Comparison of ENCODE assay signal across 1 fruit fly cellular context in genomic region chr3R:16432665-16433065, dm6.
TF ChIP-seq lines count a peak whose summit lies in the region.

Gene Fntb, plus strand, starts transcription at chr3R:16432998.

TF ChIP-seq in whole organism, embryonic, 481 proteins besides CTCF, POLR2A, EP300 and RAD21 (continued from another document):
- TF ChIP-seq CG6683 (GFP tag; optimal IDR thresholded peaks at IDR 0.05; lab: Kevin White, UChicago) = peak; percentile 31
- no peak for TF ChIP-seq CG6791 (GFP tag; IDR thresholded peaks at IDR 0.05; lab: Robert Waterston, UW; ENCODE audit: partially characterized antibody)
- TF ChIP-seq Deaf1 (tag; optimal IDR thresholded peaks at IDR 0.05; lab: Kevin White, UChicago) = no peak
- peak; percentile 52; the same call in 1 of the 2 replicates for TF ChIP-seq E2f2 (GFP tag; IDR thresholded peaks at IDR 0.05; lab: Robert Waterston, UW)
- peak; percentile 75 for TF ChIP-seq Ssrp (tag; optimal IDR thresholded peaks at IDR 0.05; lab: Kevin White, UChicago)
- no peak for TF ChIP-seq Dref (GFP tag; IDR thresholded peaks at IDR 0.05; lab: Robert Waterston, UW)
- TF ChIP-seq CG17829 (tag; optimal IDR thresholded peaks at IDR 0.05; lab: Kevin White, UChicago) = peak; percentile 75
- TF ChIP-seq Xrp1 (GFP tag; IDR thresholded peaks at IDR 0.05; lab: Robert Waterston, UW) = peak; percentile 64; the same call in 1 of the 2 replicates
- TF ChIP-seq Aef1 (GFP tag; IDR thresholded peaks at IDR 0.05; lab: Robert Waterston, UW) = peak; percentile 71
- TF ChIP-seq CoRest (tag; optimal IDR thresholded peaks at IDR 0.05; lab: Kevin White, UChicago) = peak; percentile 82
- TF ChIP-seq CG10979 (tag; optimal IDR thresholded peaks at IDR 0.05; lab: Kevin White, UChicago) = peak; percentile 72
- no peak for TF ChIP-seq CG4360 (GFP tag; IDR thresholded peaks at IDR 0.05; lab: Robert Waterston, UW)
- TF ChIP-seq CG2116 (GFP tag; optimal IDR thresholded peaks at IDR 0.05; lab: Kevin White, UChicago) = peak; percentile 49
- no peak for TF ChIP-seq Hmr (GFP tag; optimal IDR thresholded peaks at IDR 0.05; lab: Kevin White, UChicago)
- peak; percentile 39 for TF ChIP-seq CG30431 (GFP tag; optimal IDR thresholded peaks at IDR 0.05; lab: Kevin White, UChicago)
- peak; percentile 63 for TF ChIP-seq HHEX (GFP tag; optimal IDR thresholded peaks at IDR 0.05; lab: Kevin White, UChicago)
- no peak for TF ChIP-seq CG13123 (GFP tag; optimal IDR thresholded peaks at IDR 0.05; lab: Kevin White, UChicago)
- no peak for TF ChIP-seq CG8478 (optimal IDR thresholded peaks at IDR 0.05; lab: Kevin White, UChicago)
- no peak for TF ChIP-seq Bdp1 (GFP tag; optimal IDR thresholded peaks at IDR 0.05; lab: Kevin White, UChicago)
- peak; percentile 71 for TF ChIP-seq CG10147 (GFP tag; optimal IDR thresholded peaks at IDR 0.05; lab: Kevin White, UChicago)
- 0 out of 3 replicates have a peak, but pooled peaks have one; percentile 46 for TF ChIP-seq gce (GFP tag; IDR thresholded peaks at IDR 0.05; lab: Robert Waterston, UW)
- TF ChIP-seq CG31388 (GFP tag; optimal IDR thresholded peaks at IDR 0.05; lab: Kevin White, UChicago) = peak; percentile 12
- no peak for TF ChIP-seq CG10274 (GFP tag; optimal IDR thresholded peaks at IDR 0.05; lab: Kevin White, UChicago)
- peak; percentile 22; the same call in 1 of the 3 replicates for TF ChIP-seq Mrtf (GFP tag; IDR thresholded peaks at IDR 0.05; lab: Robert Waterston, UW)
- TF ChIP-seq Scr (GFP tag; IDR thresholded peaks at IDR 0.05; lab: Robert Waterston, UW; ENCODE audit: partially characterized antibody) = no peak
- no peak for TF ChIP-seq unc-4 (GFP tag; IDR thresholded peaks at IDR 0.05; lab: Robert Waterston, UW; ENCODE audit: partially characterized antibody)
- TF ChIP-seq tna (GFP tag; IDR thresholded peaks at IDR 0.05; lab: Robert Waterston, UW; ENCODE audit: partially characterized antibody) = no peak
- TF ChIP-seq C15 (GFP tag; IDR thresholded peaks at IDR 0.05; lab: Robert Waterston, UW) = no peak
- no peak for TF ChIP-seq CG6854 (GFP tag; optimal IDR thresholded peaks at IDR 0.05; lab: Kevin White, UChicago)
- no peak for TF ChIP-seq Antp (GFP tag; optimal IDR thresholded peaks at IDR 0.05; lab: Kevin White, UChicago)
- TF ChIP-seq schlank (tag; optimal IDR thresholded peaks at IDR 0.05; lab: Kevin White, UChicago) = peak; percentile 33
- TF ChIP-seq pan (optimal IDR thresholded peaks at IDR 0.05; lab: Kevin White, UChicago) = no peak
- peak in 1 of 2 experiments; percentile 58 for TF ChIP-seq pan (GFP tag; optimal IDR thresholded peaks at IDR 0.05 in 1 of 2, IDR thresholded peaks at IDR 0.05 in 1 of 2)
- TF ChIP-seq lbe (GFP tag; optimal IDR thresholded peaks at IDR 0.05; lab: Kevin White, UChicago) = peak; percentile 35
- TF ChIP-seq CG14050 (GFP tag; IDR thresholded peaks at IDR 0.05; lab: Robert Waterston, UW) = peak; percentile 42; the same call in 2 of the 3 replicates
- TF ChIP-seq ato (GFP tag; IDR thresholded peaks at IDR 0.05; lab: Robert Waterston, UW; ENCODE audit: partially characterized antibody) = no peak
- TF ChIP-seq CG14965 (GFP tag; optimal IDR thresholded peaks at IDR 0.05; lab: Kevin White, UChicago; ENCODE audit: borderline replicate concordance) = no peak
- no peak for TF ChIP-seq corto (GFP tag; optimal IDR thresholded peaks at IDR 0.05; lab: Kevin White, UChicago)
- no peak for TF ChIP-seq crc (GFP tag; optimal IDR thresholded peaks at IDR 0.05; lab: Kevin White, UChicago)
- TF ChIP-seq Abd-B (GFP tag; optimal IDR thresholded peaks at IDR 0.05; lab: Kevin White, UChicago) = peak; percentile 74
- TF ChIP-seq CG8281 (tag; optimal IDR thresholded peaks at IDR 0.05; lab: Kevin White, UChicago) = no peak
- no peak for TF ChIP-seq oc (tag; optimal IDR thresholded peaks at IDR 0.05; lab: Kevin White, UChicago)
- peak; percentile 35 for TF ChIP-seq run (tag; optimal IDR thresholded peaks at IDR 0.05; lab: Kevin White, UChicago)
- TF ChIP-seq Dbx (GFP tag; IDR thresholded peaks at IDR 0.05; lab: Robert Waterston, UW) = peak; percentile 65; the same call in 2 of the 3 replicates
- no peak for TF ChIP-seq CG4707 (GFP tag; optimal IDR thresholded peaks at IDR 0.05; lab: Kevin White, UChicago)
- no peak for TF ChIP-seq gcm2 (GFP tag; optimal IDR thresholded peaks at IDR 0.05; lab: Kevin White, UChicago)
- TF ChIP-seq nau (GFP tag; optimal IDR thresholded peaks at IDR 0.05; lab: Kevin White, UChicago) = no peak
- peak; percentile 70 for TF ChIP-seq CG1233 (GFP tag; optimal IDR thresholded peaks at IDR 0.05; lab: Kevin White, UChicago)
- peak; percentile 69 for TF ChIP-seq CG12659 (GFP tag; optimal IDR thresholded peaks at IDR 0.05; lab: Kevin White, UChicago)
- no peak for TF ChIP-seq gfzf (GFP tag; optimal IDR thresholded peaks at IDR 0.05; lab: Kevin White, UChicago)
- TF ChIP-seq CrebB (tag; optimal IDR thresholded peaks at IDR 0.05; lab: Kevin White, UChicago) = peak; percentile 62
- no peak for TF ChIP-seq hbn (GFP tag; IDR thresholded peaks at IDR 0.05; lab: Robert Waterston, UW; ENCODE audit: partially characterized antibody)
- TF ChIP-seq dpn (GFP tag; optimal IDR thresholded peaks at IDR 0.05; lab: Kevin White, UChicago) = peak in 1 of 2 experiments; percentile 66
- TF ChIP-seq Gug (GFP tag; IDR thresholded peaks at IDR 0.05; lab: Robert Waterston, UW) = peak; percentile 38; the same call in 1 of the 4 replicates
- TF ChIP-seq CHES-1-like (GFP tag; optimal IDR thresholded peaks at IDR 0.05; lab: Kevin White, UChicago) = no peak
- TF ChIP-seq HLH54F (GFP tag; optimal IDR thresholded peaks at IDR 0.05; lab: Kevin White, UChicago) = peak; percentile 51
- peak; percentile 66 for TF ChIP-seq CG14710 (tag; optimal IDR thresholded peaks at IDR 0.05; lab: Kevin White, UChicago)
- TF ChIP-seq Oli (tag; optimal IDR thresholded peaks at IDR 0.05; lab: Kevin White, UChicago) = peak; percentile 68
- TF ChIP-seq psq (GFP tag; optimal IDR thresholded peaks at IDR 0.05; lab: Kevin White, UChicago) = no peak
- TF ChIP-seq zen2 (GFP tag; IDR thresholded peaks at IDR 0.05; lab: Robert Waterston, UW; ENCODE audit: partially characterized antibody) = no peak
- TF ChIP-seq CG17912 (GFP tag; optimal IDR thresholded peaks at IDR 0.05; lab: Kevin White, UChicago) = no peak
- peak; percentile 11 for TF ChIP-seq CG12744 (GFP tag; optimal IDR thresholded peaks at IDR 0.05; lab: Kevin White, UChicago)
- peak; percentile 30 for TF ChIP-seq cato (GFP tag; optimal IDR thresholded peaks at IDR 0.05; lab: Kevin White, UChicago; ENCODE audit: borderline replicate concordance)
- TF ChIP-seq CG14667 (GFP tag; IDR thresholded peaks at IDR 0.05; lab: Robert Waterston, UW) = peak; percentile 38; the same call in 1 of the 2 replicates
- TF ChIP-seq CG6272 (GFP tag; IDR thresholded peaks at IDR 0.05; lab: Robert Waterston, UW) = peak; percentile 52; the same call in 1 of the 2 replicates
- no peak for TF ChIP-seq CG6254 (GFP tag; optimal IDR thresholded peaks at IDR 0.05; lab: Kevin White, UChicago)
- TF ChIP-seq Eip74EF (GFP tag; optimal IDR thresholded peaks at IDR 0.05; lab: Kevin White, UChicago) = no peak
- peak; percentile 58 for TF ChIP-seq CG15601 (tag; optimal IDR thresholded peaks at IDR 0.05; lab: Kevin White, UChicago)
- peak; percentile 44; the same call in 1 of the 2 replicates for TF ChIP-seq ssp (GFP tag; IDR thresholded peaks at IDR 0.05; lab: Robert Waterston, UW)
- TF ChIP-seq CG10321 (GFP tag; IDR thresholded peaks at IDR 0.05; lab: Robert Waterston, UW) = no peak
- no peak for TF ChIP-seq ara (GFP tag; IDR thresholded peaks at IDR 0.05; lab: Robert Waterston, UW)
- TF ChIP-seq CG3281 (GFP tag; optimal IDR thresholded peaks at IDR 0.05; lab: Kevin White, UChicago) = peak; percentile 64
- peak; percentile 59 for TF ChIP-seq B-H2 (GFP tag; optimal IDR thresholded peaks at IDR 0.05; lab: Kevin White, UChicago)
- TF ChIP-seq NK7.1 (GFP tag; optimal IDR thresholded peaks at IDR 0.05; lab: Kevin White, UChicago) = peak; percentile 26
- TF ChIP-seq Neu2 (GFP tag; optimal IDR thresholded peaks at IDR 0.05; lab: Kevin White, UChicago; ENCODE audit: borderline replicate concordance) = no peak
- no peak for TF ChIP-seq zf30C (GFP tag; optimal IDR thresholded peaks at IDR 0.05; lab: Kevin White, UChicago)
- TF ChIP-seq Fer3 (tag; optimal IDR thresholded peaks at IDR 0.05; lab: Kevin White, UChicago) = peak; percentile 78
- peak; percentile 56 for TF ChIP-seq BtbVII (GFP tag; optimal IDR thresholded peaks at IDR 0.05; lab: Kevin White, UChicago)
- TF ChIP-seq CG31365 (tag; optimal IDR thresholded peaks at IDR 0.05; lab: Kevin White, UChicago) = peak; percentile 12
- TF ChIP-seq CG9932 (GFP tag; IDR thresholded peaks at IDR 0.05; lab: Robert Waterston, UW) = peak; percentile 71
- TF ChIP-seq br (optimal IDR thresholded peaks at IDR 0.05; lab: Kevin White, UChicago) = no peak
- TF ChIP-seq Dp (GFP tag; optimal IDR thresholded peaks at IDR 0.05; lab: Kevin White, UChicago) = no peak
- no peak for TF ChIP-seq CG12769 (tag; optimal IDR thresholded peaks at IDR 0.05; lab: Kevin White, UChicago)
- no peak for TF ChIP-seq sr (GFP tag; IDR thresholded peaks at IDR 0.05; lab: Robert Waterston, UW)
- TF ChIP-seq CG2120 (GFP tag; optimal IDR thresholded peaks at IDR 0.05; lab: Kevin White, UChicago) = peak; percentile 78
- TF ChIP-seq CG34422 (GFP tag; IDR thresholded peaks at IDR 0.05; lab: Robert Waterston, UW) = peak; percentile 42; the same call in 1 of the 3 replicates
- TF ChIP-seq ci (GFP tag; IDR thresholded peaks at IDR 0.05; lab: Robert Waterston, UW) = peak; percentile 65; the same call in 2 of the 3 replicates
- TF ChIP-seq Fer2 (tag; optimal IDR thresholded peaks at IDR 0.05; lab: Kevin White, UChicago) = peak; percentile 55
- 0 out of 3 replicates have a peak, but pooled peaks have one; percentile 24 for TF ChIP-seq Doc3 (GFP tag; IDR thresholded peaks at IDR 0.05; lab: Robert Waterston, UW; ENCODE audit: partially characterized antibody)
- TF ChIP-seq CG15479 (GFP tag; optimal IDR thresholded peaks at IDR 0.05; lab: Kevin White, UChicago) = no peak
- TF ChIP-seq Mes4 (GFP tag; optimal IDR thresholded peaks at IDR 0.05; lab: Kevin White, UChicago) = no peak
- no peak for TF ChIP-seq Dip2 (GFP tag; IDR thresholded peaks at IDR 0.05; lab: Robert Waterston, UW)
- TF ChIP-seq CG13624 (GFP tag; optimal IDR thresholded peaks at IDR 0.05; lab: Kevin White, UChicago) = no peak
- no peak for TF ChIP-seq her (GFP tag; optimal IDR thresholded peaks at IDR 0.05; lab: Kevin White, UChicago)
- peak; percentile 40; the same call in 1 of the 2 replicates for TF ChIP-seq CG11247 (GFP tag; IDR thresholded peaks at IDR 0.05; lab: Robert Waterston, UW)
- TF ChIP-seq tup (GFP tag; optimal IDR thresholded peaks at IDR 0.05; lab: Kevin White, UChicago) = peak; percentile 15
- no peak for TF ChIP-seq tap (tag; optimal IDR thresholded peaks at IDR 0.05; lab: Kevin White, UChicago)
- TF ChIP-seq CG2678 (tag; optimal IDR thresholded peaks at IDR 0.05; lab: Kevin White, UChicago) = no peak
- TF ChIP-seq CG15514 (GFP tag; optimal IDR thresholded peaks at IDR 0.05; lab: Kevin White, UChicago) = peak; percentile 68
- TF ChIP-seq CG1603 (tag; optimal IDR thresholded peaks at IDR 0.05; lab: Kevin White, UChicago) = no peak
- TF ChIP-seq lov (optimal IDR thresholded peaks at IDR 0.05; lab: Kevin White, UChicago) = no peak
- TF ChIP-seq lov (GFP tag; IDR thresholded peaks at IDR 0.05; lab: Robert Waterston, UW) = no peak
TF ChIP-seq in whole organism, embryonic: peak in this region for 236.
